Fruit fly (Drosophila melanogaster): Measurements from ENCODE around the gene dimm.

The dimm gene

dm6 chr2L:21324438-21324890 lies 7.1 kb upstream of the dimm start:
- TF ChIP-seq dmrt93B (GFP tag; optimal IDR thresholded peaks at IDR 0.05): no peak
- no peak for TF ChIP-seq psq (GFP tag; optimal IDR thresholded peaks at IDR 0.05)
- no peak for TF ChIP-seq ey (GFP tag; optimal IDR thresholded peaks at IDR 0.05)
- no peak for TF ChIP-seq woc (GFP tag; optimal IDR thresholded peaks at IDR 0.05)
- no peak for TF ChIP-seq dsf (GFP tag; optimal IDR thresholded peaks at IDR 0.05; ENCODE audit: borderline replicate concordance)
- TF ChIP-seq CG9705 (GFP tag; optimal IDR thresholded peaks at IDR 0.05): no peak
- TF ChIP-seq br (GFP tag; optimal IDR thresholded peaks at IDR 0.05): no peak
- no peak for TF ChIP-seq sage (GFP tag; optimal IDR thresholded peaks at IDR 0.05)
- TF ChIP-seq Rel (GFP tag; optimal IDR thresholded peaks at IDR 0.05): no peak
- TF ChIP-seq Rel (tag; optimal IDR thresholded peaks at IDR 0.05): no peak
- no peak for TF ChIP-seq lola (GFP tag; optimal IDR thresholded peaks at IDR 0.05)
- no peak for TF ChIP-seq CrebA (GFP tag; optimal IDR thresholded peaks at IDR 0.05; ENCODE audit: borderline replicate concordance)
- no peak for TF ChIP-seq Jra (GFP tag; optimal IDR thresholded peaks at IDR 0.05)
- no peak for TF ChIP-seq sv (GFP tag; optimal IDR thresholded peaks at IDR 0.05)
- no peak for TF ChIP-seq Hnf4 (GFP tag; optimal IDR thresholded peaks at IDR 0.05)
- no peak for TF ChIP-seq tai (GFP tag; optimal IDR thresholded peaks at IDR 0.05)
- no peak for TF ChIP-seq brk (GFP tag; optimal IDR thresholded peaks at IDR 0.05)
- TF ChIP-seq pan (optimal IDR thresholded peaks at IDR 0.05): no peak

DNA sequence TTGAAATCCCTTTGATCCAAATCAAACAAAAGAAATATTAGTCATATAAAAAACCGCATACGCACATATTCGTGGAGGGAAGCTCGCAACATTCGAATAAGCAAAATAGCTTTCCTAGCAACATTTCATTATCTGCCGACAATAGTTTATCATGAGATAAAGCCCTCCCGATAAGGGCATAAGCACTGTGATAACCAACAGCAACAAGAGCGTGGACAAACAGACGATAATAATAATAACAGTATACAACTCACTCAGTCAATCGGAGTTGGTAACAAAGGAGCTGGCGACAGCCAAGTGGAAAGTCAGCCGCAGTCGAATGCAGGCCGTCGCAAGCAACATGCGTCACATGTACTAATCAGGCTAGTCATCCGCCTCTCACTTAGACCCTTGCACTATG lies 2.2 kb upstream of the dimm start:
- TF ChIP-seq GATAd (GFP tag; optimal IDR thresholded peaks at IDR 0.05) (no peak), tai (GFP tag; optimal IDR thresholded peaks at IDR 0.05) (no peak), dsf (GFP tag; optimal IDR thresholded peaks at IDR 0.05; ENCODE audit: borderline replicate concordance) (no peak)

- TF ChIP-seq jim (GFP tag; optimal IDR thresholded peaks at IDR 0.05) (no peak), woc (GFP tag; optimal IDR thresholded peaks at IDR 0.05) (peak; percentile 8)
These were observed 733 bp upstream of the dimm start for dm6 chr2L:21330823-21331222.

- TF ChIP-seq dl (GFP tag; optimal IDR thresholded peaks at IDR 0.05; ENCODE audit: insufficient read depth in 1 of 2, partially characterized antibody in 2 of 2) (no peak), h (GFP tag; optimal IDR thresholded peaks at IDR 0.05) (no peak), fru (GFP tag; optimal IDR thresholded peaks at IDR 0.05) (no peak), br (GFP tag; optimal IDR thresholded peaks at IDR 0.05) (no peak), usp (GFP tag; optimal IDR thresholded peaks at IDR 0.05) (no peak), woc (GFP tag; optimal IDR thresholded peaks at IDR 0.05) (no peak), jim (GFP tag; optimal IDR thresholded peaks at IDR 0.05) (no peak), ey (GFP tag; optimal IDR thresholded peaks at IDR 0.05) (no peak), Abd-B (GFP tag; optimal IDR thresholded peaks at IDR 0.05) (no peak), foxo (GFP tag; optimal IDR thresholded peaks at IDR 0.05) (no peak), tai (GFP tag; optimal IDR thresholded peaks at IDR 0.05) (no peak), CrebA (GFP tag; optimal IDR thresholded peaks at IDR 0.05; ENCODE audit: borderline replicate concordance) (no peak), N (GFP tag; optimal IDR thresholded peaks at IDR 0.05) (no peak), Sp1 (GFP tag; optimal IDR thresholded peaks at IDR 0.05) (no peak), sv (GFP tag; optimal IDR thresholded peaks at IDR 0.05) (no peak), Jra (GFP tag; optimal IDR thresholded peaks at IDR 0.05) (no peak), Hnf4 (GFP tag; optimal IDR thresholded peaks at IDR 0.05) (no peak), Rel (GFP tag; optimal IDR thresholded peaks at IDR 0.05) (no peak), Rel (tag; optimal IDR thresholded peaks at IDR 0.05) (no peak)
These were observed 10.2 kb downstream of the dimm start for dm6 chr2L:21341706-21342105.

- TF ChIP-seq ey (GFP tag; optimal IDR thresholded peaks at IDR 0.05) (no peak), brk (GFP tag; optimal IDR thresholded peaks at IDR 0.05) (peak; percentile 40), pan (optimal IDR thresholded peaks at IDR 0.05) (no peak), psq (GFP tag; optimal IDR thresholded peaks at IDR 0.05) (no peak), sage (GFP tag; optimal IDR thresholded peaks at IDR 0.05) (no peak), Sp1 (GFP tag; optimal IDR thresholded peaks at IDR 0.05) (no peak), HLH106 (tag; optimal IDR thresholded peaks at IDR 0.05) (no peak), GATAd (GFP tag; optimal IDR thresholded peaks at IDR 0.05) (no peak), Vsx2 (GFP tag; optimal IDR thresholded peaks at IDR 0.05; ENCODE audit: partially characterized antibody) (no peak), foxo (GFP tag; optimal IDR thresholded peaks at IDR 0.05) (peak in 1 of 2 experiments; percentile 37), Mio (GFP tag; optimal IDR thresholded peaks at IDR 0.05) (no peak), fru (GFP tag; optimal IDR thresholded peaks at IDR 0.05) (peak; percentile 18), Dfd (GFP tag; optimal IDR thresholded peaks at IDR 0.05) (no peak), Hnf4 (GFP tag; optimal IDR thresholded peaks at IDR 0.05) (no peak), OdsH (GFP tag; optimal IDR thresholded peaks at IDR 0.05) (peak; percentile 33), Hr78 (GFP tag; optimal IDR thresholded peaks at IDR 0.05) (no peak), rgr (GFP tag; optimal IDR thresholded peaks at IDR 0.05) (no peak), tai (GFP tag; optimal IDR thresholded peaks at IDR 0.05) (no peak), dmrt93B (GFP tag; optimal IDR thresholded peaks at IDR 0.05) (no peak), dl (GFP tag; optimal IDR thresholded peaks at IDR 0.05; ENCODE audit: insufficient read depth in 1 of 2, partially characterized antibody in 2 of 2) (no peak), Abd-B (GFP tag; optimal IDR thresholded peaks at IDR 0.05) (no peak), N (GFP tag; optimal IDR thresholded peaks at IDR 0.05) (no peak), usp (GFP tag; optimal IDR thresholded peaks at IDR 0.05) (no peak), woc (GFP tag; optimal IDR thresholded peaks at IDR 0.05) (no peak), Dif (GFP tag; optimal IDR thresholded peaks at IDR 0.05; ENCODE audit: partially characterized antibody) (no peak), h (GFP tag; optimal IDR thresholded peaks at IDR 0.05) (peak; percentile 38), CrebA (GFP tag; optimal IDR thresholded peaks at IDR 0.05; ENCODE audit: borderline replicate concordance) (peak; percentile 14), br (GFP tag; optimal IDR thresholded peaks at IDR 0.05) (peak; percentile 18), Rel (GFP tag; optimal IDR thresholded peaks at IDR 0.05) (no peak), Rel (tag; optimal IDR thresholded peaks at IDR 0.05) (no peak), Hr83 (GFP tag; optimal IDR thresholded peaks at IDR 0.05; ENCODE audit: poor library complexity, severe bottlenecking) (no peak), dsf (GFP tag; optimal IDR thresholded peaks at IDR 0.05; ENCODE audit: borderline replicate concordance) (no peak)
These were observed 12.7 kb downstream of the dimm start, which contains the start of gene Tsp39D for dm6 chr2L:21344203-21344753. Gene Tsp39D, plus strand, starts transcription at chr2L:21344607.
